Fruit fly (Drosophila melanogaster) Kc167 (cell line): Measurements from ENCODE around the gene lqfR.

Source experiments
- Myc ChIP-seq: fragments of >200 bp; optimal IDR thresholded peaks from 2 replicates; lab custom pipeline; 2017; ENCODE audit warnings: missing external identifiers
- Sin3A ChIP-seq: fragments of >200 bp; optimal IDR thresholded peaks from 2 replicates; lab custom pipeline; 2018; ENCODE audit warnings: missing external identifiers
- h ChIP-seq: fragments of >200 bp; optimal IDR thresholded peaks from 3 replicates; lab custom pipeline; 2018; ENCODE audit warnings: missing external identifiers
- insv ChIP-seq: fragments of >200 bp; optimal IDR thresholded peaks from 3 replicates; lab custom pipeline; 2018; ENCODE audit warnings: missing external identifiers
- psq ChIP-seq: fragments of >200 bp; optimal IDR thresholded peaks from 2 replicates; lab custom pipeline; 2017; ENCODE audit warnings: missing external identifiers
- ttk ChIP-seq: sonication (Bioruptor generic); optimal IDR thresholded peaks from 2 replicates; lab custom pipeline; 2017; ENCODE audit warnings: missing external identifiers

Gene lqfR

dm6 chr3R:22389614-22390013, 21.5 kb upstream of the lqfR start, which contains the start of the genes CAH8 and CG7059:
TSS of gene CAH8 (minus strand) at chr3R:22389714.
TSS of gene CG7059 (plus strand) at chr3R:22389780.
- no peak for TF ChIP-seq psq (lab: Kevin White, UChicago)
- TF ChIP-seq ttk (lab: Kevin White, UChicago) = no peak
- no peak for TF ChIP-seq insv (lab: Kevin White, UChicago)
- no peak for TF ChIP-seq Myc (lab: Kevin White, UChicago)
- TF ChIP-seq h = no peak
- TF ChIP-seq Sin3A = no peak

dm6 chr3R:22390109-22390508, 21.0 kb upstream of the lqfR start:
- no peak for TF ChIP-seq Sin3A
- no peak for TF ChIP-seq psq (lab: Kevin White, UChicago)
- TF ChIP-seq ttk (lab: Kevin White, UChicago) = no peak
- TF ChIP-seq Myc (lab: Kevin White, UChicago) = no peak
- no peak for TF ChIP-seq insv (lab: Kevin White, UChicago)
- TF ChIP-seq h = no peak

dm6 chr3R:22394004-22394403, 17.1 kb upstream of the lqfR start, which contains the start of gene CG13857:
TSS of gene CG13857 (minus strand) at chr3R:22394104.
- TF ChIP-seq ttk (lab: Kevin White, UChicago) = no peak
- TF ChIP-seq insv (lab: Kevin White, UChicago) = no peak
- TF ChIP-seq Sin3A = no peak
- TF ChIP-seq h = no peak
- TF ChIP-seq psq (lab: Kevin White, UChicago) = no peak
- TF ChIP-seq Myc (lab: Kevin White, UChicago) = no peak

dm6 chr3R:22395409-22396178, 15.5 kb upstream of the lqfR start:
- TF ChIP-seq h (no peak), psq (lab: Kevin White, UChicago) (no peak)

dm6 chr3R:22396238-22396772, 14.8 kb upstream of the lqfR start:
- no peak for TF ChIP-seq Sin3A
- TF ChIP-seq Myc (lab: Kevin White, UChicago) = no peak
- no peak for TF ChIP-seq insv (lab: Kevin White, UChicago)
- TF ChIP-seq ttk (lab: Kevin White, UChicago) = no peak
- no peak for TF ChIP-seq h
- no peak for TF ChIP-seq psq (lab: Kevin White, UChicago)

- TF ChIP-seq ttk (lab: Kevin White, UChicago) (no peak), Myc (lab: Kevin White, UChicago) (no peak), h (no peak), psq (lab: Kevin White, UChicago) (no peak), Sin3A (no peak), insv (lab: Kevin White, UChicago) (no peak)
Measured at dm6 chr3R:22397068-22397700, 13.9 kb upstream of the lqfR start.

dm6 chr3R:22400246-22400645, 10.9 kb upstream of the lqfR start:
- no peak for TF ChIP-seq psq (lab: Kevin White, UChicago)
- no peak for TF ChIP-seq Sin3A
- TF ChIP-seq ttk (lab: Kevin White, UChicago) = no peak
- TF ChIP-seq Myc (lab: Kevin White, UChicago) = no peak
- TF ChIP-seq insv (lab: Kevin White, UChicago) = no peak
- TF ChIP-seq h = no peak

dm6 chr3R:22402355-22402754, 8.7 kb upstream of the lqfR start, which contains the start of gene CG13856:
TSS of gene CG13856 (plus strand) at chr3R:22402655.
- no peak for TF ChIP-seq h
- no peak for TF ChIP-seq Sin3A
- TF ChIP-seq Myc (lab: Kevin White, UChicago) = no peak
- no peak for TF ChIP-seq psq (lab: Kevin White, UChicago)
- no peak for TF ChIP-seq ttk (lab: Kevin White, UChicago)
- no peak for TF ChIP-seq insv (lab: Kevin White, UChicago)

dm6 chr3R:22405639-22406038, 5.5 kb upstream of the lqfR start, which contains the start of gene CG13855:
TSS of gene CG13855 (plus strand) at chr3R:22405939.
- TF ChIP-seq Sin3A = no peak
- no peak for TF ChIP-seq h
- no peak for TF ChIP-seq psq (lab: Kevin White, UChicago)
- TF ChIP-seq Myc (lab: Kevin White, UChicago) = no peak
- no peak for TF ChIP-seq insv (lab: Kevin White, UChicago)
- TF ChIP-seq ttk (lab: Kevin White, UChicago) = no peak

dm6 chr3R:22411879-22412587, 932 bp downstream of the lqfR start:
- no peak for TF ChIP-seq psq (lab: Kevin White, UChicago)
- no peak for TF ChIP-seq ttk (lab: Kevin White, UChicago)
- no peak for TF ChIP-seq Sin3A
- no peak for TF ChIP-seq Myc (lab: Kevin White, UChicago)
- TF ChIP-seq insv (lab: Kevin White, UChicago) = no peak
- no peak for TF ChIP-seq h

- no peak for TF ChIP-seq Myc (lab: Kevin White, UChicago)
Measured at dm6 chr3R:22420911-22421310, 9.8 kb downstream of the lqfR start, which contains the start of the genes Nop56 and mats. TSS of gene Nop56 (minus strand) at chr3R:22421068. TSS of gene mats (plus strand) at chr3R:22421161.
